Worm (Caenorhabditis elegans): ENCODE data around the gene C23G10.2.
A peak's percentile ranks its signal among the peaks of the same experiment; 100 is the strongest.

The C23G10.2 gene

ce11 chrIII:6207881-6208280 is at the start of gene C23G10.2:
Gene C23G10.2, plus strand, starts transcription at chrIII:6208064.
- TF ChIP-seq hlh-6 (tag; optimal IDR thresholded peaks at IDR 0.05) (no peak), unc-55 (GFP tag; optimal IDR thresholded peaks at IDR 0.05) (no peak), ceh-6 (GFP tag; optimal IDR thresholded peaks at IDR 0.05) (no peak), zip-5 (tag; optimal IDR thresholded peaks at IDR 0.05) (no peak), npax-4 (tag; optimal IDR thresholded peaks at IDR 0.05) (no peak), syd-9 (tag; optimal IDR thresholded peaks at IDR 0.05) (no peak), hlh-15 (tag; optimal IDR thresholded peaks at IDR 0.05) (no peak), C38D4.7 (GFP tag; optimal IDR thresholded peaks at IDR 0.05) (no peak), ceh-45 (GFP tag; IDR thresholded peaks at IDR 0.05) (no peak), pha-4 (tag; optimal IDR thresholded peaks at IDR 0.05) (no peak), eyg-1 (tag; optimal IDR thresholded peaks at IDR 0.05) (no peak), nfya-1 (tag; optimal IDR thresholded peaks at IDR 0.05) (no peak), pha-2 (tag; optimal IDR thresholded peaks at IDR 0.05) (no peak), ceh-19 (GFP tag; optimal IDR thresholded peaks at IDR 0.05) (no peak)

DNA sequence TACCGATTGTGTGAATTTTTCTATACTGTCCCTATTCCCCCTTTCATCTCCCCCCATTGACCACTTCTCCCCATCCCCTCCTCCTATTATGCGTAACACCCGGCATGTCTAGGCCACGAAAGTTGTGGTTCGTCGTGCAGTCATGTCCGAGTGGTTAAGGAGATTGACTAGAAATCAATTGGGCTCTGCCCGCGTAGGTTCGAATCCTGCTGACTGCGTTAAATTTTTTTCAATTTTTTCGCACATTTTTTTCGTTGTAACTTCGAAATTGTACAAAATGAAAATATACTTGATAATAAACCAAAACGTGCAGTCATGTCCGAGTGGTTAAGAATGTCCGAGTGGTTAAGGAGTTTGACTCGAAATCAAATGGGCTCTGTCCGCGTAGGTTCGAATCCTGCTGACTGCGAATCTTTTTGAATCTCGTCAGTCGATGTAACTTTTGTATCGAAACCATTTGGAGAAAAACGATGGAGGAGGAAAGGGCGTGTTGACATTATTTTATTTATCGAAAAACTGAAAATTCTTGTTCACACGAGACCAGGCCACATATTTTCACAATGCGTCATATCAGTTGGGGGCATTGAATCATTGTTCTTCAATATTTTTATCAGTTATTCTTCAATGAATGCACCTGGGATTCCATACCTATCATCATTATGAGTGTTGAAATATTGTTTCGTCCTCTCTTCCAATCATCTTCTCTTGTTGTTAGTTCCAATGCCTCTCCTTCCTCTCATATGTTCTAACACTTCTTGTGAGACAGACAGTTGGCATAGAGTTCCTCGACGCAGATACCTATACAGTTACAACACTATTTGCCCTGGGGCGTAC is 49.0 kb upstream of the C23G10.2 start, which contains the start of gene nfm-1:
Gene nfm-1, plus strand, starts transcription at position 812 of the 834 bp plus-strand sequence.
- peak; percentile 35 for TF ChIP-seq odd-2 (tag; optimal IDR thresholded peaks at IDR 0.05)
- TF ChIP-seq ref-2 (tag; optimal IDR thresholded peaks at IDR 0.05), result peak; percentile 64
- peak; percentile 26 for TF ChIP-seq hlh-6 (tag; optimal IDR thresholded peaks at IDR 0.05)
- peak; percentile 10 for TF ChIP-seq fax-1 (tag; optimal IDR thresholded peaks at IDR 0.05)
- no peak for TF ChIP-seq nhr-11 (tag; optimal IDR thresholded peaks at IDR 0.05)
- TF ChIP-seq elt-4 (tag; optimal IDR thresholded peaks at IDR 0.05), result no peak
- TF ChIP-seq nfya-1 (tag; optimal IDR thresholded peaks at IDR 0.05), result peak; percentile 63
- TF ChIP-seq lin-11 (tag; optimal IDR thresholded peaks at IDR 0.05), result peak; percentile 78
- TF ChIP-seq zip-5 (tag; optimal IDR thresholded peaks at IDR 0.05), result peak; percentile 52
- peak; percentile 4 for TF ChIP-seq pros-1 (tag; optimal IDR thresholded peaks at IDR 0.05)
- peak; percentile 25 for TF ChIP-seq unc-42 (tag; optimal IDR thresholded peaks at IDR 0.05)
- TF ChIP-seq unc-55 (GFP tag; optimal IDR thresholded peaks at IDR 0.05), result no peak
- TF ChIP-seq Y22D7AL.16 (tag; optimal IDR thresholded peaks at IDR 0.05), result peak; percentile 66
- TF ChIP-seq pha-4 (tag; optimal IDR thresholded peaks at IDR 0.05), result no peak
- peak; percentile 87 for TF ChIP-seq ceh-19 (GFP tag; optimal IDR thresholded peaks at IDR 0.05)
- no peak for TF ChIP-seq fkh-10 (GFP tag; optimal IDR thresholded peaks at IDR 0.05)
- no peak for TF ChIP-seq lim-6 (tag; optimal IDR thresholded peaks at IDR 0.05)
- TF ChIP-seq sdc-2 (tag; optimal IDR thresholded peaks at IDR 0.05), result peak; percentile 19
- TF ChIP-seq T23F11.4 (GFP tag; optimal IDR thresholded peaks at IDR 0.05), result peak; percentile 76
- TF ChIP-seq tbx-2 (tag; optimal IDR thresholded peaks at IDR 0.05), result peak; percentile 58
- peak; percentile 21 for TF ChIP-seq dmd-4 (tag; optimal IDR thresholded peaks at IDR 0.05; ENCODE audit: borderline replicate concordance)
- no peak for TF ChIP-seq mec-3 (tag; optimal IDR thresholded peaks at IDR 0.05; ENCODE audit: borderline replicate concordance)
- peak; percentile 82 for TF ChIP-seq K09A11.1 (tag; optimal IDR thresholded peaks at IDR 0.05; ENCODE audit: insufficient read depth)
- TF ChIP-seq hlh-15 (tag; optimal IDR thresholded peaks at IDR 0.05), result peak; percentile 63
- TF ChIP-seq sox-4 (tag; optimal IDR thresholded peaks at IDR 0.05), result peak; percentile 86
- TF ChIP-seq elt-2 (tag; optimal IDR thresholded peaks at IDR 0.05), result peak; percentile 83
- no peak for TF ChIP-seq ets-4 (tag; optimal IDR thresholded peaks at IDR 0.05)
- TF ChIP-seq ztf-16 (tag; optimal IDR thresholded peaks at IDR 0.05), result peak; percentile 77
- no peak for TF ChIP-seq pax-1 (tag; optimal IDR thresholded peaks at IDR 0.05)
- TF ChIP-seq ceh-22 (tag; optimal IDR thresholded peaks at IDR 0.05), result no peak
- peak; percentile 31 for TF ChIP-seq ahr-1 (tag; optimal IDR thresholded peaks at IDR 0.05)
- TF ChIP-seq fkh-6 (tag; optimal IDR thresholded peaks at IDR 0.05), result no peak
- peak; percentile 79 for TF ChIP-seq ttx-3 (tag; optimal IDR thresholded peaks at IDR 0.05)
- peak; percentile 77 for TF ChIP-seq gmeb-2 (tag; optimal IDR thresholded peaks at IDR 0.05)
- peak; percentile 32 for TF ChIP-seq ceh-24 (tag; optimal IDR thresholded peaks at IDR 0.05)
- TF ChIP-seq F13H6.1 (tag; optimal IDR thresholded peaks at IDR 0.05), result peak; percentile 7
- TF ChIP-seq ceh-6 (GFP tag; optimal IDR thresholded peaks at IDR 0.05), result peak; percentile 86
- peak; percentile 77 for TF ChIP-seq sox-2 (GFP tag; IDR thresholded peaks at IDR 0.05)
- TF ChIP-seq unc-86 (tag; optimal IDR thresholded peaks at IDR 0.05), result peak; percentile 68
- TF ChIP-seq ceh-30 (tag; optimal IDR thresholded peaks at IDR 0.05), result no peak
- TF ChIP-seq C38D4.7 (GFP tag; optimal IDR thresholded peaks at IDR 0.05), result peak; percentile 82
- TF ChIP-seq ceh-31 (tag; optimal IDR thresholded peaks at IDR 0.05), result peak; percentile 41
- TF ChIP-seq dve-1 (tag; optimal IDR thresholded peaks at IDR 0.05), result peak; percentile 64

Measured in whole organism, late embryonic.